Fruit fly (Drosophila melanogaster) Kc167 (cell line): Measurements from ENCODE around the gene P5CDh2.

Source experiments
- Myc ChIP-seq: fragments of >200 bp; optimal IDR thresholded peaks from 2 replicates; lab custom pipeline; 2017; ENCODE audit warnings: missing external identifiers
- Sin3A ChIP-seq: fragments of >200 bp; optimal IDR thresholded peaks from 2 replicates; lab custom pipeline; 2018; ENCODE audit warnings: missing external identifiers
- h ChIP-seq: fragments of >200 bp; optimal IDR thresholded peaks from 3 replicates; lab custom pipeline; 2018; ENCODE audit warnings: missing external identifiers
- insv ChIP-seq: fragments of >200 bp; optimal IDR thresholded peaks from 3 replicates; lab custom pipeline; 2018; ENCODE audit warnings: missing external identifiers
- psq ChIP-seq: fragments of >200 bp; optimal IDR thresholded peaks from 2 replicates; lab custom pipeline; 2017; ENCODE audit warnings: missing external identifiers
- ttk ChIP-seq: sonication (Bioruptor generic); optimal IDR thresholded peaks from 2 replicates; lab custom pipeline; 2017; ENCODE audit warnings: missing external identifiers

P5CDh2 gene

DNA sequence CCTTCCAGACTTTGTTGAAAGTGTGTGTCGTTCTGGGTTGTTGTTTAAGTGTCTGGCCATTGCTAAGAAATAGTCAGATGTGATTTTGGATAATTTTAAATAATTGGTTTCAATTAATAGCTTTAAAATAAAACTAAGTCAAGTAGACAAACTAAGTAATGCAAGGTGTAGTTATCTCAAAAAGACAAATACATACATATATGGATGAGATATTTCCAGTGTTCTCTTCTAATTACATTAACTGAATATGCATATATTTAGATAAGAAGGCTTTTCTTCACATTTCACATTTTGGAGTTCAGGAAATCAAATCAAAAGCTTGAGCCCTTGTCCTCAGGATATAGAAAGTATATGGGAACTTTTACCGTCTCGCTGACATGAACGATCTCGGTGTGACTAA is at the start of gene P5CDh2:
P5CDh2 (plus strand) TSS at position 301 of the 400 bp plus-strand sequence.
- TF ChIP-seq ttk (lab: Kevin White, UChicago) (no peak), psq (lab: Kevin White, UChicago) (no peak), insv (lab: Kevin White, UChicago) (no peak), h (no peak), Sin3A (lab: Kevin White, UChicago) (no peak), Myc (no peak)

DNA sequence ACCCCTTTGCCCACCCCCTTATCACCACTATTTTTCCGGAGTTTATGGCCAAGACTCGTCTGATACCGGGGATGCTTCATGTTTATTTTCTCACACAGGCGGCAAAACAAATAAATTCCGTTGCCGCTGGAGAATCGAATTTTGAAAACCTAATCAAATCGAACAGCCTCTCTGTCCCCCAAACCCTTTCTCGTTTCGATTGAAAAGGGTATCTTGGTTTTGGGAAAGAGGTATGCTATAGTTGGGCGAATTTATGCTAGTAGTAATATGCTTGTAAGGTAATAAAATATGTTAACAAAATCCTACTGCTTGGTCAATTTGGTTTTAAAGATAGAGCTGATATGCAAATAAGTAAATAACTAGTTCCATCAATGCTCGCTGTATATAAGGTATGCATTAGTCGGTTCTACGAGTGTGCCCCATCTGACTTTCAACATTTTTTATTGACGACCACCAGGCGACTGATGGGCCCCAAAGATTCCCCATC is 49.7 kb upstream of the P5CDh2 start:
- TF ChIP-seq h (no peak), Myc (no peak), ttk (lab: Kevin White, UChicago) (no peak), Sin3A (lab: Kevin White, UChicago) (no peak), psq (lab: Kevin White, UChicago) (no peak), insv (lab: Kevin White, UChicago) (no peak)

DNA sequence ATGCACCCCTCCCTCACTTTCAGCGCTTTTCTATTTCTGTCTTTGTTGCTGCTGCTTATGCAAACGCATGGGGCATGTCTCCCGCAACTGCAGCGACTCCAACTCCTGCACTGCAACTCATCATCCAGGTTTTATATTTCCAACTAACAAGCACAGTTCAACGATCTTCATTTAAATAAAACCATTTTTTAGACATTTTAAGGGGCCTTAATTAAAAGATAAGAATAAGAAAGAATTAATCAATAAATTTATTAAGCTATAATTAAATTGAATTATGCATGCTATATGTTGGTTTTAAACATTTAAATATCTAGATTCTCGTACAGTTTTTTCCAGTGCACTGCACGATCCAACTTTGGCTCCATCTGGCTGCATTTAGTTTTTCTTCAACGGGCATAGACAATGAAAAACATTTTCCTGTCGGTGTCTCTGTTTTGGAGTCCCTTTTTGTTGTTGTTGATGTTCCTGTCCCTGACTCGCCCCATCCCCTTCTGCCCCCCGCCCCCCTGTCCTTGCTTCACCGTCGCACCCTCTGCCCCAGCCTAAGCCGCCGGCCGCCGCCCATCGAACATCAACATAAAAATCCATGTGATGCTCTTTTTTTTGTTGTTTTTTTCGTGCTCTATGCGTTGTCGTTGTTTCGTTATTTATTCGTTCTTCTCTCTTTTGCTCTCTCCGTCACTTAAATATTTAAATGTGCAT is 48.8 kb upstream of the P5CDh2 start:
- no peak for TF ChIP-seq ttk (lab: Kevin White, UChicago)
- TF ChIP-seq Myc = no peak
- TF ChIP-seq insv (lab: Kevin White, UChicago) = no peak
- TF ChIP-seq Sin3A (lab: Kevin White, UChicago) = no peak
- no peak for TF ChIP-seq psq (lab: Kevin White, UChicago)
- no peak for TF ChIP-seq h

DNA sequence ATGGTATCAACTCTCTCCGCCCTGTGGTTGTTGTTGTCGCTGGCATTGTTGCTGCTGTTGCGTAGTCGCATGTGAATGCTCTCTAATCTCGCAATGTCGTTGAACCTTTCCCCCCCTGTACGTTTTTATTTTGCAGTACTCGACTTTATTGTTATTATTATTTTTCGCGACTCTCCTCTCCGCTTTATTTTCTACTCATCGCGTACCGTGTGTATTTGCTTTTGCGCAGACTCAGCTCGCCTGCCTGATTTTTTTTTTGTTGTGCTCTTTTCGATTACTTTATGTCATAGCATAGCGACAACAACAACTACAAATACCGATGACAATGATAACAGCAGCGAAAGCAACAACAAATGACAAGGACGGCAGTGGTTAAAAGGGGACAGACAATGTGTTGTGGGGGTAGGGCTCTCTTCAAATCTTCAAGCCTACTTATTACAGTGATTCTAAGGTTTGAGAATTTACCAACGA is 48.2 kb upstream of the P5CDh2 start:
- TF ChIP-seq Sin3A (lab: Kevin White, UChicago) (no peak), psq (lab: Kevin White, UChicago) (no peak)

DNA sequence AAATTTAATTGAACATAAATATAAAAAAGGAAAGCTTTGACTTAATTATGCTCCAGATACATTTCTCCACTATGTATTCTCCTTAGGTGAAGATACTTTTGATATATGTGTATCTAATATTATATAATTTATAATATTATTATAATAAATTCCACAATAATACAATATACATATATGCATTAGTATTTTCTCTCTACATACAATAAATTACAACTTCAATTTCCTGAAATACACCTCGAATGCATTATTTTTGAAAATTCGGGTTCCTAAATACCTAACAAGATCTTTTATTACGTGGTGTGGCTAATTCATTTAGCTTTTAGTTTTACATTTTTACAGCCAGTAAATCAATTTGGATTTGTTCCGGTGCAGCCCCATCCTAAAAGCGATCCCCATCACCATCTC is 47.4 kb upstream of the P5CDh2 start:
- no peak for TF ChIP-seq h
- no peak for TF ChIP-seq Myc
- TF ChIP-seq ttk (lab: Kevin White, UChicago) = no peak
- no peak for TF ChIP-seq psq (lab: Kevin White, UChicago)
- no peak for TF ChIP-seq Sin3A (lab: Kevin White, UChicago)
- no peak for TF ChIP-seq insv (lab: Kevin White, UChicago)

DNA sequence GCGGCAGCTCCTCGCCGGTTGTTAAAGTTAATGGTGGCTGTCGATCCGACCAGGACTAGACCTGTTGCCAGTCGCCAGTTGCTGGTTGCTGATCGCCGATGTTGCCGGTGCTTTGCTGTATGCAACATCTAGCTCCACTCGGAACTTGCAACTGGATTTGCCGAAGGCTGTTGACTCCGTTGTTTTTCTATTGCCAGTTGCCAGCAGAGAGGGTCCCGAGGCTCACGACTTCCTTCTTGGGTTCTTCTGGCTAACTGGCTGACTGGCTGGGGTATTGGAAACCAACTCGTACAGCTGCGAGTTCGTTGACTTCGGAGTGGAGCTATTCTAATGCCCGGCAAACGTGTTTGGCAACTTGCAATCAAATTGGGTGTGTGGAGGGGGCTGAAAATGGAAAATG is 46.7 kb upstream of the P5CDh2 start:
- TF ChIP-seq h = no peak
- TF ChIP-seq psq (lab: Kevin White, UChicago) = no peak
- no peak for TF ChIP-seq Myc
- no peak for TF ChIP-seq ttk (lab: Kevin White, UChicago)
- no peak for TF ChIP-seq Sin3A (lab: Kevin White, UChicago)
- no peak for TF ChIP-seq insv (lab: Kevin White, UChicago)

DNA sequence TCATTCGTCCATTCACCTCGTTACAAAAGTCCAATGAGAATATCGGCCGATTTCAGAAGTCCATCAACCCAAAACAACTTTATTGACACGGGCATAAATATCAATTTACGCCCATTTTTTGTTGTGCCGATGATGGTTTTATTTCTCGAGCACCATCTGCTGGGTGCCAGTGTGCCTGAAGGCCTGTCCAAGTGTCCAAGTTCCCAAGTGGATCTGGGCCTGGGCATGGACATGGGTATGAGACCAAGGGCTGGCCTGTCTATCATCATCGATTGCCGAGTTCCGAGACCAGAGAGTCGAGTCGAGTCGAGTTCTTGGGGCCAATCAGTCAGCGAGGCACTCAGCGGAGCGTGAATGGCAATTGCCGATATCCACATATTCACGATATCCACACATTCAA is 45.5 kb upstream of the P5CDh2 start, which contains the start of gene Gr93a:
Gr93a (plus strand) TSS at position 301 of the 400 bp plus-strand sequence.
- TF ChIP-seq ttk (lab: Kevin White, UChicago) (no peak), Myc (no peak)

DNA sequence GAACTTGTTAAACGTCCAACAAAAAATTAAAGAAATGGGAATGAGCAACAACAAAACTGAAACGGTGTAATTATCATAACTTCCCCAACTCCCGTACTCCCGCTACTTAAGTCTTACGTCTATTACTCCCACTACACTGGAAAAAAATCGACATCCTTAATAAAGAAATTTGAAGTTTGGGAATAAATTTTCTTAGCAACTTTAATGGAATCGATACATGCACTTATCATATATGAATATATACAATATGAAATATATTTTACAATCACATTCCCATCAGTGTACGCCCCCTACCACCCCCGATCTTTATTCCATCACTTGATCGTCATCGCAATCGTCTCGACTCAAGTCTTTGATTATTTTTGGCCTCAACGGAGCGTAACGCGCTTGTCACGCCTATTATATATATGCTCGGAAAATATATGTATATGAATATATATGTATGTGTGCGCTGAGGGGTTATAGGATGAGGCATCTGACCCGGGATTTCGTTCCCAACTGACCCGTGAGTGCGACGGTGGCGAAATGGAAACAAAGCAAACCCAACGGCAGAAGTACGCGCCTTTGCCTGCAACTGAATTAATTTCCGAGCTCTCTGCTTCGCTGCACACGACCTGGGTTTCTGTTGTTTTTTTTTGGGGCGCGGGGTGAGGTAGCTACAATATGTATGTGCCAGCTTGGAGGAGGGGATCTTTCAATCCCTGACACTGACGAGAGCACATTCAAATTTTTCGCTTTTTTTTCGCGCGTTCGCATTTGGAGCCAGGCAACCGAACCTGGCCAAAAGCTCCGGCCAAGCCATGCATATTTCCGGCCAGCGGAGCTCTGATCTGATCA is 43.3 kb upstream of the P5CDh2 start:
- TF ChIP-seq Sin3A (lab: Kevin White, UChicago) (no peak), insv (lab: Kevin White, UChicago) (no peak), ttk (lab: Kevin White, UChicago) (no peak), h (no peak), psq (lab: Kevin White, UChicago) (no peak), Myc (no peak)

DNA sequence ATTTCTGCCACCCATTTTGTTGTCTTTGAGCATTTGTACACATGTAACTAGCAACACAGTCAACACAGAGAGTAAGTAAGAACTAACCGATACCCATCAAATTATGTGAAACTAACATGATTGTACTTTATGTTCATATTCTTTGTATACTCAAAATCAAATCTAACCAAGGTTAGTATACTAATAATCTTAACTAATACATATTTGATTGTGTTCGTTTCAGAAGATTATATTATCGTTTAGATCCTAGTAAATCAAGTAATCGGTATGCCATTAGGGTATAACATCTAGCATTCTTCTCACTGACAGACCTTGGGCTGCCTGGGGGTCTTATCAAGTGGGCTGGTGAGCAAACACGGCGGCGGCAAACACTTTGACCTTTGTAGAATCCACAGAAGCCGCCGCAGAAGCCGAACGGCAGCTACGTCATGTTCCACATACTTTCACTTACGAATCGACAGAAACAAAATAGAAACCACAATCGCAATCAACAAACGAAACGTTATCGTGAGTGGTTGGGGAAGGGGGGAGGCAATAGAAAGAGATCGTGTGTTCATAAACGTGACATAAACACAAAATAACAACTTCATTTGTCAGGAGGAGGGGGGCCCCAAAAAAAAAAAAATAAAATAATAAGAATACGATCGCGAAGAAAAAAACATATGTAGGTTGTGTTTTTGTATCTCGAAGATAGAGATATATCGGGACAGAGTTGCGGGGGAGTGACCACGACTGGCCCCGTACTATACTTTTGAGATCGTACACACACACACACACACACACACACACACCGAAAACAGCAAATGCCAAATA is 42.1 kb upstream of the P5CDh2 start:
- no peak for TF ChIP-seq ttk (lab: Kevin White, UChicago)
- TF ChIP-seq Sin3A (lab: Kevin White, UChicago) = no peak
- TF ChIP-seq h = no peak
- TF ChIP-seq insv (lab: Kevin White, UChicago) = no peak
- no peak for TF ChIP-seq Myc
- TF ChIP-seq psq (lab: Kevin White, UChicago) = no peak

DNA sequence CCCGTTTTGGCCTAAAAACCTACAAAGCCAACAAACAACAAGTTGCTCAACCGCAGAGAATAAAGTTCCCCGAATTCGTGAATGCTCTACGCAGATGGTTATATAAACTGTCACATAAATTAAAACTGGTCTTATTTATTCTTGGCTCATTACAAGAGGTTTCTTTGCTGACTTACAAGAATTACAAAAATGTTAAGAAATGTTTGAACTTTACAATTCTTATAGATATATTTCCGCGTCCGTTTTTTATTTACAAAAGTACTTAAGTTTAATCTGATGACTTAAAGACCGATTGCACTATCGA is 41.6 kb upstream of the P5CDh2 start:
- TF ChIP-seq Sin3A (lab: Kevin White, UChicago) (no peak), Myc (no peak), insv (lab: Kevin White, UChicago) (no peak), psq (lab: Kevin White, UChicago) (no peak), h (no peak), ttk (lab: Kevin White, UChicago) (no peak)

DNA sequence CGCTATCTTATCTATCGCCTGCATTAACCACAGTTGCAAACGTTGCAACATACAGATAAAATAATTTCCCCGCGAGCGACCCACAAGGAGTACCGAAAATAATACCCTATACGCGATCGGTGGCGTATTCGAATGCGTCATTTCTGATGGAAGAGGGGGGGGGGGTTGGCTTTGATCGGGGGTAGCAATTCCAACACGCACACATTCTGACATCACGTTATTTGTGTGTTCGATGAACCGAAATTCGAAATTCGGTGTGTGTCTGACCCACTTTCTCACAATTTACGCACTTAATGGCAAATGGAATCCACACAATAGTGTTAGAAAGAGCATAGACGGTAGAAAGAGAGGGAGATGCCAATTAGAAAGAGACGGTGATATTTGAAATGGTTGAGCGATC is 41.1 kb upstream of the P5CDh2 start:
- TF ChIP-seq h (no peak), Myc (no peak), psq (lab: Kevin White, UChicago) (no peak), ttk (lab: Kevin White, UChicago) (no peak), Sin3A (lab: Kevin White, UChicago) (no peak), insv (lab: Kevin White, UChicago) (no peak)
